Worm (Caenorhabditis elegans) whole organism, young adult: ENCODE results near the gene F35C5.1.

Experiments
- F52B5.7 ChIP-seq: sonication (generic microtip); optimal IDR thresholded peaks from 2 replicates; lab custom pipeline; 2016; ENCODE audit warnings: mild to moderate bottlenecking, missing genetic modification characterization, missing compliant biosample characterization
- aptf-2 ChIP-seq: fragments of 200-800 bp; sonication (Bioruptor generic); conservative IDR thresholded peaks from 2 replicates; pipeline ENCODE4 v1.3.6; 2022; ENCODE audit warnings: missing genetic modification reagents, missing genetic modification characterization, missing compliant biosample characterization
- ceh-27 ChIP-seq: fragments of 200-800 bp; sonication (Bioruptor generic); optimal IDR thresholded peaks from 2 replicates; lab custom pipeline; 2018; ENCODE audit warnings: mild to moderate bottlenecking, missing genetic modification characterization, moderate library complexity, missing compliant biosample characterization
- nfyb-1 ChIP-seq: fragments of 200-800 bp; sonication (Bioruptor generic); IDR thresholded peaks from 2 replicates; pipeline ENCODE4 v1.3.6; 2022; ENCODE audit warnings: missing genetic modification reagents, missing genetic modification characterization, missing compliant biosample characterization
- nhr-179 ChIP-seq: sonication (generic microtip); optimal IDR thresholded peaks from 2 replicates; lab custom pipeline; 2016; ENCODE audit warnings: mild to moderate bottlenecking, missing genetic modification characterization, missing compliant biosample characterization
- tbp1 ChIP-seq: fragments of 200-800 bp; sonication (Bioruptor generic); optimal IDR thresholded peaks from 2 replicates; lab custom pipeline; 2018; ENCODE audit warnings: mild to moderate bottlenecking, missing genetic modification characterization, missing compliant biosample characterization
- zim-3 ChIP-seq: sonication (generic microtip); optimal IDR thresholded peaks from 2 replicates; lab custom pipeline; 2017; ENCODE audit warnings: mild to moderate bottlenecking, missing genetic modification characterization, moderate library complexity, missing compliant biosample characterization

DNA sequence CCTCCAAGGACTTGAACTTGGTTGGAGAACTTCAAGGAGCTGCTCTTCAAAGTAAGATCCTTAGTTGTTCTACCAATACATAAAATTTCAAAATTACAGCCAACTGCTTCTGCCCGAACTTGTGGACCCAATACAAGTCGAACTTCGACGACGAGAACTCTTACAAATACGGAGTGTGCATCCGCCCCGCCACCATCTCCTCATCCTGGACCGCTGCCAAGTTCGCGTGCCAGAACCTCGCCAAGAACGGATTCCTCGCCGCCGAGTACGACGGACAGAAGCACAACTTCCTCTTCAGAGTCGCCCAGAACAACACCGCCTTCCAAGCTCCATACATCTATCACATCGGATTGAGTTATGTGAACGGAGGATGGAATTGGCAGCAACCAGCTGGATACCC lies 16.1 kb downstream of the F35C5.1 start:
- TF ChIP-seq nhr-179 (tag; lab: Kevin White, UChicago) (no peak), F52B5.7 (tag; lab: Kevin White, UChicago) (no peak), nfyb-1 (no peak), tbp1 (no peak), zim-3 (no peak), aptf-2 (GFP tag; lab: Robert Waterston, UW) (no peak), ceh-27 (GFP tag; lab: Kevin White, UChicago) (no peak)
